Worm (Caenorhabditis elegans) whole organism, young adult: ENCODE results near the gene acl-9.

ENCODE experiments used
- B0035.1 ChIP-seq: sonication (generic microtip); optimal IDR thresholded peaks from 2 replicates; lab custom pipeline; 2016; ENCODE audit warnings: missing genetic modification characterization, mild to moderate bottlenecking, missing compliant biosample characterization, missing genotype, missing genetic modification reagents
- ZK185.1 ChIP-seq: sonication (generic microtip); optimal IDR thresholded peaks from 2 replicates; lab custom pipeline; 2016; ENCODE audit warnings: mild to moderate bottlenecking, missing genetic modification characterization, missing compliant biosample characterization; ENCODE audit not compliant: poor library complexity, severe bottlenecking
- akir-1 ChIP-seq: fragments of 200-800 bp; sonication (Bioruptor generic); optimal IDR thresholded peaks from 2 replicates; lab custom pipeline; 2018; ENCODE audit warnings: mild to moderate bottlenecking, missing genetic modification characterization, moderate library complexity, missing compliant biosample characterization
- dox-1 ChIP-seq: fragments of 200-800 bp; sonication (Bioruptor generic); IDR thresholded peaks from 2 replicates; pipeline ENCODE4 v1.3.6; 2022; ENCODE audit warnings: missing genetic modification reagents, missing genetic modification characterization, missing compliant biosample characterization
- rcor-1 ChIP-seq: fragments of 200-800 bp; sonication (Bioruptor generic); IDR thresholded peaks from 2 replicates; pipeline ENCODE4 v1.3.6; 2022; ENCODE audit warnings: missing genetic modification reagents, missing genetic modification characterization, missing compliant biosample characterization

DNA sequence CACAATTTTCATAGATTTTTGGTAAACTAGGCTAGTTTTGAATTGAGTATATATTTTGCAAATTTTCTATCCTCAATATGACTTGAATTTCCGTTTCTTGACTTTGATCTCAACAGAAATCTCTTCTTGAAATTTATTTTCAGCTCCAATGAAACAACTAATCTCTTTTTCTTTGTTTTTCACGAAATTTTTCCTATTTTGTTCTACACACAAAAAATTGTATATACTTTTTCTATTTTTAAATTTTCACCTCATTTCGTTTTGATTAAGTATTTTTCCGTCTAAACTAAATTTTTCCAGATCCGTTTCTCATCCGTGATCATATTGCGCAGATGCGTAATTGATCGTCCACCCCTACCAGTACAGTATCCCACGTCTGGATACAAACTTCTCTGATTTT lies 11.7 kb downstream of the acl-9 start, which contains the start of gene unc-83:
- TF ChIP-seq dox-1 (GFP tag; lab: Robert Waterston, UW): no peak
- no peak for TF ChIP-seq ZK185.1 (tag; lab: Kevin White, UChicago)
- no peak for TF ChIP-seq rcor-1 (GFP tag; lab: Robert Waterston, UW)
- no peak for TF ChIP-seq B0035.1 (tag; lab: Kevin White, UChicago)
- TF ChIP-seq akir-1 (GFP tag; lab: Kevin White, UChicago): no peak
